Fruit fly (Drosophila melanogaster): ENCODE results near the gene CG31809.

DNA sequence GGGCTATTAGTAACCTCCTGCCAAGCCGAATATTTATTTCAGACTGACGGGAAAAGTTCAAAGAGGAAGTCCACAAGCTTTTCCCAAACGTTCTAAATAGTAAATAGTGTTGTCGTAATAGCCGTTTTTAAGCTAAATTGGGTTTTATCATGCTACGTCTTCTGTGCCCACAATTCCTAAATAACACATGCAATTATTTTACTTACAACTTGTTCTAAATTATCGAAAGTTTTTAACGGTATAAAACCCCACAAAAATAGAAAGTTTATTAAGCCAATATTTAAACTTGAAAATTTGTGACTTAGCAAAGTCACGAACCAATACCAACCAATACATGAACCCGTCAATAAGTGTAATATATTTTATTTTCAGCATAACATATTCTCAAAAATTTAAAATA, 9.8 kb downstream of the CG31809 start, which contains the start of gene CG13284:
- no peak for TF ChIP-seq CG8319 (GFP tag; optimal IDR thresholded peaks at IDR 0.05)
- TF ChIP-seq Eip93F (GFP tag; optimal IDR thresholded peaks at IDR 0.05) = no peak
- TF ChIP-seq Hr4 (GFP tag; optimal IDR thresholded peaks at IDR 0.05) = no peak
- no peak for TF ChIP-seq Hr38 (GFP tag; optimal IDR thresholded peaks at IDR 0.05)
- no peak for TF ChIP-seq CG7368 (GFP tag; optimal IDR thresholded peaks at IDR 0.05)

All from whole organism, prepupa.